Worm (Caenorhabditis elegans): ENCODE results near the gene dat-1.

The dat-1 gene

DNA sequence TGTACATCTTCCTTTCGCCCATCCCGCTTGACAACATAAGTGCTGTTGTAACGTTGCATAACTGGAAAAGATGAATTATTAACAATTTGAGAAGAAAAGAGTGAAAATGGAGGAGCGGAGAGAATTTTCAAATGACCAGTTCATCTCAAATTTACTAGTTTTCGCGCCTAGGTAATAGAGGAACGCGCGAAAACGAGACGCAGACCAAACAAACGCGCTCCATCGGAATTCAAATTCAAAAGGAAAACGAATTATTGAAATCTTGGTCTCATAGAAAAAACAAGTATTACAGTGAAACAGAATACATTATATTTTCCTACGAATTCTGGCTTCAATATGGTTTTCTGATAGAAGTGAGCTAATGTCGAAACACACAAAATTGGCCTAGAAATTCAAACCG lies 14.6 kb upstream of the dat-1 start (continued):
- TF ChIP-seq nhr-10 (tag; optimal IDR thresholded peaks at IDR 0.05) (no peak), ztf-11 (tag; optimal IDR thresholded peaks at IDR 0.05) (no peak)

DNA sequence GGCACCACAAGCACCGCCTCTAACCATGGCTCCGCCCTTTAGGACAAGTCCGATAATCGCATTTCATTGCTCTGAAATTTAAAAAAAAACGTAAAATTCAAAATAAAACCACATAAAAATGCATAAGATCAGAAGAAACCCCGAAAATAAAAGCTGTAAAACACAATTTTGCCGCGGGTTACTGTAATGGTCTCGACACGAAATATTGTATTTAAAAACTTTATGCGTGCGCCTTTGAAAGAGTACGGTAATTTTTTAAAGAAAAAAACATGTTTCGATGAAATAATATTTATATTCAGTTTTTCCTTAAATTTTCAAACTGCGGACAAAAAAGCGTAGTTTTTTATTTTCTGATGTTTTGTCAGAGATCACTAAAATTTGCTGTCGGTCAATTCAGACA lies 14.1 kb upstream of the dat-1 start, which contains the start of gene rnr-1:
TSS of gene rnr-1 (minus strand) at position 77 of the 400 bp plus-strand sequence.
- TF ChIP-seq sem-4 (tag; optimal IDR thresholded peaks at IDR 0.05) (no peak), nhr-23 (tag; optimal IDR thresholded peaks at IDR 0.05) (no peak), nhr-10 (tag; optimal IDR thresholded peaks at IDR 0.05) (no peak), nhr-11 (tag; optimal IDR thresholded peaks at IDR 0.05) (no peak), lin-11 (tag; optimal IDR thresholded peaks at IDR 0.05) (no peak), mdl-1 (tag; optimal IDR thresholded peaks at IDR 0.05) (no peak), nhr-6 (tag; optimal IDR thresholded peaks at IDR 0.05) (no peak), nhr-129 (tag; optimal IDR thresholded peaks at IDR 0.05) (no peak), lin-39 (tag; optimal IDR thresholded peaks at IDR 0.05) (no peak), gmeb-1 (tag; optimal IDR thresholded peaks at IDR 0.05) (no peak), ceh-16 (tag; optimal IDR thresholded peaks at IDR 0.05) (no peak), sma-3 (GFP tag; optimal IDR thresholded peaks at IDR 0.05) (no peak), nhr-25 (tag; optimal IDR thresholded peaks at IDR 0.05) (no peak), ceh-82 (tag; optimal IDR thresholded peaks at IDR 0.05) (no peak)

DNA sequence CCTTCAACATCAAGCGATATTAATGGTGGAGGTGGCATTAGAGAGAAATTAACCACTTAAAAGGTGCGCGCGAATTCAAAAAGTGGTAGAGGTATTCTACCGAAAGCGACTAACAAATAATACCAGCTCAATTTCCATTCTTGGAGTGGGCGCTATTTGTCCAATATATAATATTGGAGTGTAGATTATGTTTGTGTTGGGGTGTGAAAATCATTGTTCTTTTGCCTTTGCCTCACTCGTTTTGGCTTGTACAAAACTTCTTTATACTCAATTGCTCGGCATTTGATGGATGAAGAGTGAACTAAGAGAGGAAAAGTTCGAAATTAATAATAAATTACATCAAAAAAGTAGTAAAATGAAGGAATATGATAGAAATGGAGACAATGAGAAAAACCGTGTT lies 11.6 kb upstream of the dat-1 start, which contains the start of gene T23G5.3:
TSS of gene T23G5.3 (minus strand) at position 101 of the 400 bp plus-strand sequence.
- TF ChIP-seq sem-4 (tag; optimal IDR thresholded peaks at IDR 0.05) (no peak), aly-2 (tag; optimal IDR thresholded peaks at IDR 0.05) (no peak), nhr-12 (tag; optimal IDR thresholded peaks at IDR 0.05) (no peak), snpc-4 (tag; optimal IDR thresholded peaks at IDR 0.05) (no peak), lin-13 (GFP tag; optimal IDR thresholded peaks at IDR 0.05) (no peak), nhr-6 (tag; optimal IDR thresholded peaks at IDR 0.05) (no peak), ceh-82 (tag; optimal IDR thresholded peaks at IDR 0.05) (no peak), lin-39 (tag; optimal IDR thresholded peaks at IDR 0.05) (no peak), egl-27 (tag; optimal IDR thresholded peaks at IDR 0.05) (no peak), elt-3 (tag; optimal IDR thresholded peaks at IDR 0.05) (no peak), zag-1 (tag; optimal IDR thresholded peaks at IDR 0.05) (no peak), F13H6.1 (tag; optimal IDR thresholded peaks at IDR 0.05) (no peak), ztf-4 (tag; optimal IDR thresholded peaks at IDR 0.05) (no peak), nhr-77 (tag; optimal IDR thresholded peaks at IDR 0.05) (no peak), mab-5 (tag; optimal IDR thresholded peaks at IDR 0.05) (no peak), alr-1 (tag; optimal IDR thresholded peaks at IDR 0.05) (no peak)

DNA sequence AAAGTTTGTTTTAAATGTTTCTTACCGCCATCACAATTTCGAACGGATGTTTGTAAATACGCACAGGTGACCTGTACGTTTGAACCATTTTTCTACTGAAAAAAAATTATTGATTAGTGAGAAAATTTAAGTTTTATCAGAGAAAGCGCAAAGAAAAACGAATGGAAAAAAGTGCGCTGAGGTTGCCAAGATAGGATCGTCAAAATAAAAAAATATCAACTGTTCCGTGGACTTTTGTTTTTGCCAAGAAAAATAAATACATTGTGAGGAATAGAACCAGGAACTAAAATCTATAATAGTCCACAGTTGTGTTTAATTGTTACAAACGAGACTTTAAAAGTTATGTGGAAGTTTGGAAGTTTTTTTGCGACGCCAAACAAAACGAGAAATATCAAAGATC lies 6.5 kb upstream of the dat-1 start, which contains the start of gene T23G5.2:
TSS of gene T23G5.2 (minus strand) at position 101 of the 400 bp plus-strand sequence.
- TF ChIP-seq lin-13 (GFP tag; optimal IDR thresholded peaks at IDR 0.05) (no peak), blmp-1 (tag; optimal IDR thresholded peaks at IDR 0.05; ENCODE audit: insufficient read depth) (no peak), ceh-82 (tag; optimal IDR thresholded peaks at IDR 0.05) (no peak), alr-1 (tag; optimal IDR thresholded peaks at IDR 0.05) (no peak), aly-2 (tag; optimal IDR thresholded peaks at IDR 0.05) (no peak), dmd-4 (tag; optimal IDR thresholded peaks at IDR 0.05) (no peak), zag-1 (tag; optimal IDR thresholded peaks at IDR 0.05) (no peak), snpc-4 (tag; optimal IDR thresholded peaks at IDR 0.05) (no peak), ceh-16 (tag; optimal IDR thresholded peaks at IDR 0.05) (no peak), nhr-237 (tag; optimal IDR thresholded peaks at IDR 0.05) (no peak), nhr-6 (tag; optimal IDR thresholded peaks at IDR 0.05) (no peak), nhr-23 (tag; optimal IDR thresholded peaks at IDR 0.05) (no peak), ztf-4 (tag; optimal IDR thresholded peaks at IDR 0.05) (no peak), nhr-25 (tag; optimal IDR thresholded peaks at IDR 0.05) (no peak), peb-1 (tag; optimal IDR thresholded peaks at IDR 0.05) (no peak), R02D3.7 (tag; optimal IDR thresholded peaks at IDR 0.05) (no peak), mab-5 (tag; optimal IDR thresholded peaks at IDR 0.05) (no peak), F13H6.1 (tag; optimal IDR thresholded peaks at IDR 0.05) (no peak)

DNA sequence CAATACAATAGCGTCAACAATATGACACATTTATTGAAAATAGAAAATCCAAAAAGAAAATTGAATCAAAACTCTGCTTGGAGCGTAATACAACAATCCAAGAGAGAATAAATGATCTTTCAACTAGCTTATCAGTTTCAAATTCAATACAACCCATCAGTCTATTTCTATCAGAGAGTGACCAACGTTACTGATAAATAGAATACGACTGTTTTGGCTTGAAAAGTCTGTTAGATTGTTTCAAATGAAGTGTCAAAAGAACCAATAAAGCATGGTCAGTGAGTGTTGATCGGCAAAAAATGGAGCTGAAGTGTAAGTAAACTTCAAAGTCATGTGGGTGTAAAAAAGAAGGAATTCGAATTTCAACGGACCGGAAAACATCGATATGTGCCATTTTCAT lies 5.1 kb upstream of the dat-1 start:
- TF ChIP-seq R02D3.7 (tag; optimal IDR thresholded peaks at IDR 0.05) (no peak), unc-55 (GFP tag; optimal IDR thresholded peaks at IDR 0.05) (no peak), lsy-2 (tag; optimal IDR thresholded peaks at IDR 0.05) (no peak), fos-1 (tag; optimal IDR thresholded peaks at IDR 0.05) (peak; percentile 15), unc-62 (GFP tag; optimal IDR thresholded peaks at IDR 0.05) (no peak), crh-2 (tag; optimal IDR thresholded peaks at IDR 0.05) (peak; percentile 9), mab-5 (tag; optimal IDR thresholded peaks at IDR 0.05) (no peak)

Measured in whole organism, L2 larva.